Worm (Caenorhabditis elegans) whole organism, mixed stage, embryonic: Measurements from ENCODE around the gene F43C11.11.

ENCODE experiments used
- mab-5 ChIP-seq: fragments of 150-350 bp; optimal IDR thresholded peaks from 2 replicates; lab custom pipeline; 2014; ENCODE audit warnings: missing biosample characterization, missing genetic modification characterization
- pha-4 ChIP-seq: fragments of 150-350 bp; optimal IDR thresholded peaks from 2 replicates; lab custom pipeline; 2018; ENCODE audit warnings: missing biosample characterization, missing genetic modification reagents, missing genetic modification characterization

DNA sequence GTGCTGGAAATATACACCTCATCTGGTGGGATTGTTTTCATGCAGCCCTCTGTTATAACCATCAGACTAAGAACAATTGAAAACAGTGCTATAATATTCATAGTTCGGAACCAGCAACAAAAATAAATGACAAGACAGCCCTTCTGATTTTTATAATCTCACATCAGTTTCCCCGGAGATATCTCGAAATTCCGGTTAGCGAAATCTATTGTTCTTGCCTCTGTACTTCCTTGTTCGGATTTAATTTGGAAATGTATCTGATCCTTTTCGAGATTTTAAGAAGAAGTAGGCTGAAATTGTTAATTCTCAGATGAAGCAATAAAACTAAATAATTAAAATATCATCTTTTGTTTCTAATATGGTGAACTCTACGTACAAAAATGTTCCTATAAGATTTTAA lies at the start of gene F43C11.11:
- no peak for TF ChIP-seq pha-4 (tag; lab: Kevin White, UChicago)
- TF ChIP-seq mab-5 (tag; lab: Kevin White, UChicago): no peak
